Worm (Caenorhabditis elegans): ENCODE measurements around the gene F35F10.1.

- TF ChIP-seq ceh-90 (tag; optimal IDR thresholded peaks at IDR 0.05) (no peak), ces-1 (GFP tag; optimal IDR thresholded peaks at IDR 0.05) (no peak), tbx-2 (tag; optimal IDR thresholded peaks at IDR 0.05) (no peak), ztf-11 (tag; optimal IDR thresholded peaks at IDR 0.05) (no peak), sptf-1 (tag; optimal IDR thresholded peaks at IDR 0.05) (no peak), ztf-4 (tag; optimal IDR thresholded peaks at IDR 0.05) (no peak), nhr-11 (tag; optimal IDR thresholded peaks at IDR 0.05) (no peak), unc-62 (GFP tag; optimal IDR thresholded peaks at IDR 0.05) (no peak), lin-13 (GFP tag; optimal IDR thresholded peaks at IDR 0.05) (no peak), swsn-7 (tag; optimal IDR thresholded peaks at IDR 0.05) (no peak), blmp-1 (tag; optimal IDR thresholded peaks at IDR 0.05) (no peak), lsy-2 (tag; optimal IDR thresholded peaks at IDR 0.05) (no peak)
These were observed 35.2 kb downstream of the F35F10.1 start, which contains the start of gene str-63 for ce11 chrV:3351266-3351665.

Measured in whole organism, L1 larva.